Worm (Caenorhabditis elegans) whole organism, mixed stage, embryonic: ENCODE results near the gene cpt-2.

ENCODE experiments used
- bed-3 ChIP-seq: fragments of 200-800 bp; sonication (Bioruptor generic); optimal IDR thresholded peaks from 3 replicates; lab custom pipeline; 2018; ENCODE audit warnings: mild to moderate bottlenecking, missing genetic modification characterization, moderate library complexity, missing compliant biosample characterization
- ceh-43 ChIP-seq: fragments of 200-800 bp; sonication (Bioruptor generic); optimal IDR thresholded peaks from 2 replicates; lab custom pipeline; 2018; ENCODE audit warnings: mild to moderate bottlenecking, missing genetic modification characterization, moderate library complexity, missing compliant biosample characterization
- cnd-1 ChIP-seq: fragments of 200-800 bp; sonication (Bioruptor generic); optimal IDR thresholded peaks from 2 replicates; lab custom pipeline; 2018; ENCODE audit warnings: mild to moderate bottlenecking, missing genetic modification characterization, missing compliant biosample characterization
- elt-1 ChIP-seq: sonication (generic microtip); optimal IDR thresholded peaks from 2 replicates; lab custom pipeline; 2017; ENCODE audit warnings: missing genetic modification characterization, mild to moderate bottlenecking, missing compliant biosample characterization, antibody characterized with exemption, moderate library complexity, borderline replicate concordance; ENCODE audit not compliant: insufficient read depth
- elt-3 ChIP-seq: fragments of 150-350 bp; optimal IDR thresholded peaks from 2 replicates; lab custom pipeline; 2014; ENCODE audit warnings: missing biosample characterization, missing genetic modification characterization
- mab-5 ChIP-seq: fragments of 150-350 bp; optimal IDR thresholded peaks from 2 replicates; lab custom pipeline; 2014; ENCODE audit warnings: missing biosample characterization, missing genetic modification characterization
- mls-2 ChIP-seq: sonication (generic microtip); optimal IDR thresholded peaks from 2 replicates; lab custom pipeline; 2016; ENCODE audit warnings: mild to moderate bottlenecking, missing genetic modification characterization, moderate library complexity, missing compliant biosample characterization
- nhr-76 ChIP-seq: sonication (generic microtip); optimal IDR thresholded peaks from 2 replicates; lab custom pipeline; 2017; ENCODE audit warnings: missing biosample characterization, missing genetic modification characterization
- pha-4 ChIP-seq: fragments of 150-350 bp; optimal IDR thresholded peaks from 2 replicates; lab custom pipeline; 2018; ENCODE audit warnings: missing biosample characterization, missing genetic modification reagents, missing genetic modification characterization
- snpc-4 ChIP-seq: fragments of 150-350 bp; optimal IDR thresholded peaks from 2 replicates; lab custom pipeline; 2014; ENCODE audit warnings: missing biosample characterization, missing genetic modification characterization
- sptf-1 ChIP-seq: sonication (generic microtip); optimal IDR thresholded peaks from 2 replicates; lab custom pipeline; 2017; ENCODE audit warnings: mild to moderate bottlenecking, missing genetic modification characterization, moderate library complexity, missing compliant biosample characterization
- unc-62 ChIP-seq: fragments of 150-350 bp; optimal IDR thresholded peaks from 2 replicates; lab custom pipeline; 2014; ENCODE audit warnings: missing biosample characterization, missing genetic modification reagents, missing genetic modification characterization

DNA sequence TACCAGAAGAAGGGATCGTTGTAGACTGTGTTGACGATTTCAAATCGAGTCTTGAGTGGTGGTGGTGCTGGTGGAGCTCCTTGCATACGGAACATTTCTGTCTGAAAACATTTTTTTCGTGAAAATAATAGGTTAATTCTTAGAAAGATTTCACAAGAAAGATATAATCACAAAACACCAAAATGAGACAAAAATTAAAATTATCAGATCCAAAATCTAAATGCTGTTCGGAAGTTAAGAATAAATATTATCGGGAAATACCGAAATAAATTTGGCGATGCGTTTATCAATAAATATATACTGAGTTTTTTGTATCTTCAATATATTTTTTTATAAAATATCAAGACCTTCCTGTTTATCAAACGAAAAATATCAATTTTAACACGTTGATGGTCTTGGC lies 950 bp upstream of the cpt-2 start, which contains the start of gene C08F8.9:
- no peak for TF ChIP-seq pha-4
- TF ChIP-seq elt-3 = no peak
- TF ChIP-seq unc-62 (GFP tag; lab: Kevin White, UChicago) = no peak
- TF ChIP-seq bed-3 (GFP tag; lab: Kevin White, UChicago) = no peak
- no peak for TF ChIP-seq mab-5 (tag; lab: Kevin White, UChicago)
- TF ChIP-seq snpc-4 (tag; lab: Kevin White, UChicago) = no peak
- no peak for TF ChIP-seq mls-2 (tag; lab: Kevin White, UChicago)
- TF ChIP-seq sptf-1 (tag; lab: Kevin White, UChicago) = no peak
- no peak for TF ChIP-seq ceh-43
- no peak for TF ChIP-seq elt-1
- TF ChIP-seq nhr-76 (tag; lab: Kevin White, UChicago) = no peak
- TF ChIP-seq cnd-1 (tag; lab: Kevin White, UChicago) = no peak
